Worm (Caenorhabditis elegans) whole organism, L1 larva: ENCODE measurements around the gene nlp-26.

Experiments used
- C34B4.2 ChIP-seq: sonication (generic microtip); optimal IDR thresholded peaks from 2 replicates; lab custom pipeline; 2017; ENCODE audit warnings: mild to moderate bottlenecking, missing genetic modification characterization, missing compliant biosample characterization
- ama-1 ChIP-seq: fragments of 150-350 bp; optimal IDR thresholded peaks from 2 replicates; lab custom pipeline; 2014
- ceh-88 ChIP-seq: fragments of 200-800 bp; sonication (Bioruptor generic); IDR thresholded peaks from 2 replicates; pipeline ENCODE4 v1.3.6; 2022; ENCODE audit warnings: missing genetic modification characterization, missing compliant biosample characterization
- egl-27 ChIP-seq, 2 experiments: fragments of 150-350 bp in 1 of 2; sonication (generic microtip); optimal IDR thresholded peaks; 3 replicates each; lab custom pipeline; 2017 to 2018; ENCODE audit warnings: missing biosample characterization in 2 of 2, missing genetic modification characterization in 2 of 2, missing genetic modification reagents in 2 of 2
- tbx-2 ChIP-seq: sonication (generic microtip); optimal IDR thresholded peaks from 2 replicates; lab custom pipeline; 2016; ENCODE audit warnings: missing genetic modification characterization, missing compliant biosample characterization

ce11 chrV:19637890-19638289 lies 24.6 kb downstream of the nlp-26 start:
- TF ChIP-seq tbx-2 (tag; lab: Kevin White, UChicago) = no peak
- no peak for TF ChIP-seq C34B4.2
- no peak for TF ChIP-seq ceh-88 (GFP tag; lab: Robert Waterston, UW)
- TF ChIP-seq egl-27 (tag; optimal IDR thresholded peaks at IDR 0.05; lab: Kevin White, UChicago) = no peak
- no peak for TF ChIP-seq ama-1 (lab: Kevin White, UChicago)
